Worm (Caenorhabditis elegans) whole organism, young adult: Measurements from ENCODE around the gene amt-2.

ENCODE experiments used
- F23B12.7 ChIP-seq: sonication (generic microtip); optimal IDR thresholded peaks from 2 replicates; lab custom pipeline; 2017; ENCODE audit warnings: missing genetic modification characterization, mild to moderate bottlenecking, missing compliant biosample characterization, antibody characterized with exemption, moderate library complexity; ENCODE audit not compliant: insufficient read depth
- attf-3 ChIP-seq: fragments of 200-800 bp; sonication (Bioruptor generic); conservative IDR thresholded peaks from 2 replicates; pipeline ENCODE4 v1.3.6; 2022; ENCODE audit warnings: missing genetic modification reagents, missing genetic modification characterization, missing compliant biosample characterization
- egrh-3 ChIP-seq: fragments of 200-800 bp; sonication (Bioruptor generic); IDR thresholded peaks from 2 replicates; pipeline ENCODE4 v1.3.6; 2022; ENCODE audit warnings: missing genetic modification reagents, missing genetic modification characterization, missing compliant biosample characterization
- hsf-1 ChIP-seq: fragments of 200-800 bp; sonication (Bioruptor generic); IDR thresholded peaks from 2 replicates; pipeline ENCODE4 v1.3.6; 2022; ENCODE audit warnings: missing genetic modification reagents, missing genetic modification characterization, missing compliant biosample characterization
- madf-10 ChIP-seq: sonication (generic microtip); optimal IDR thresholded peaks from 2 replicates; lab custom pipeline; 2016; ENCODE audit warnings: mild to moderate bottlenecking, missing genetic modification characterization, missing compliant biosample characterization
- pbrm-1 ChIP-seq: fragments of 200-800 bp; sonication (Bioruptor generic); IDR thresholded peaks from 2 replicates; pipeline ENCODE4 v1.3.6; 2022; ENCODE audit warnings: missing genetic modification reagents, missing genetic modification characterization, missing compliant biosample characterization
- snpc-4 ChIP-seq, 5 experiments: fragments of 150-350 bp in 1 of 5; sonication (generic microtip) in 4 of 5; optimal IDR thresholded peaks; 2 replicates each; lab custom pipeline; 2014 to 2018; ENCODE audit warnings: missing genetic modification characterization in 5 of 5, missing biosample characterization in 3 of 5, antibody characterized with exemption in 2 of 5, mild to moderate bottlenecking in 2 of 5, missing compliant biosample characterization in 2 of 5, missing genotype in 2 of 5, moderate library complexity in 2 of 5, missing genetic modification reagents in 1 of 5
- tbx-9 ChIP-seq: sonication (generic microtip); optimal IDR thresholded peaks from 2 replicates; lab custom pipeline; 2016; ENCODE audit warnings: borderline replicate concordance, missing genetic modification characterization, inconsistent platforms, missing compliant biosample characterization
- tlf-1 ChIP-seq: fragments of 200-800 bp; sonication (Bioruptor generic); optimal IDR thresholded peaks from 2 replicates; lab custom pipeline; 2018; ENCODE audit warnings: mild to moderate bottlenecking, missing genetic modification characterization, missing compliant biosample characterization
- unc-130 ChIP-seq: sonication (generic microtip); optimal IDR thresholded peaks from 2 replicates; lab custom pipeline; 2016; ENCODE audit warnings: missing genetic modification reagents, missing genetic modification characterization, missing compliant biosample characterization
- unc-62 ChIP-seq: fragments of 150-350 bp; optimal IDR thresholded peaks from 2 replicates; lab custom pipeline; 2014; ENCODE audit warnings: missing biosample characterization, missing genetic modification reagents, missing genetic modification characterization
- zim-3 ChIP-seq: sonication (generic microtip); optimal IDR thresholded peaks from 2 replicates; lab custom pipeline; 2017; ENCODE audit warnings: mild to moderate bottlenecking, missing genetic modification characterization, moderate library complexity, missing compliant biosample characterization

DNA sequence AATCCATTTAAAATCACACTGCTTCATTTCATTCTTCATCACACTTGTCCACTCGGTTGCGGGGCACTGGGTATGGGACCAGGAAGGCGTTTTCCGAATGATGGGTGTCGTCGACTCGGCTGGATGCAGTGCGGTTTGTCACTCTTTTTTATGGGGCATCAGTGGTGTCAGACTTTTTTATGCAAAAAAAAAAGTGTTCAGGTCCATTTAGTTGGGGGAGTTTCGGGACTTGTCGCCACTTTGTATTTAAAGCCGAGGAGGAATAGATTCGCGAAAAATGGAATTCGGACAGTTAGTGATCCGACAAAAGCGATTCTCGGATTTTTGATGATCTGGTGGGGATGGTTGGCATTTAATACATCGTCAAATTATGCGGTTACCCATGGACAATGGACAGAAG, 2.8 kb downstream of the amt-2 start:
- TF ChIP-seq F23B12.7 (tag; lab: Kevin White, UChicago) (no peak), snpc-4 (GFP tag; optimal IDR thresholded peaks at IDR 0.05; lab: Kevin White, UChicago) (no peak), snpc-4 (tag; optimal IDR thresholded peaks at IDR 0.05; lab: Kevin White, UChicago) (no peak), tlf-1 (GFP tag; lab: Kevin White, UChicago) (no peak), hsf-1 (GFP tag; lab: Robert Waterston, UW) (no peak), unc-62 (GFP tag; lab: Kevin White, UChicago) (no peak), pbrm-1 (GFP tag; lab: Robert Waterston, UW) (no peak), zim-3 (tag; lab: Kevin White, UChicago) (no peak), unc-130 (GFP tag; lab: Kevin White, UChicago) (no peak), attf-3 (GFP tag; lab: Robert Waterston, UW) (no peak), egrh-3 (GFP tag; lab: Robert Waterston, UW) (no peak), tbx-9 (tag; lab: Kevin White, UChicago) (no peak), madf-10 (no peak)
